Worm (Caenorhabditis elegans) whole organism, young adult: ENCODE measurements around the gene rict-1.

Experiments used
- B0019.2 ChIP-seq: fragments of 200-800 bp; sonication (Bioruptor generic); conservative IDR thresholded peaks from 2 replicates; pipeline ENCODE4 v1.3.6; 2022; ENCODE audit warnings: missing genetic modification reagents, missing genetic modification characterization, missing compliant biosample characterization
- B0261.1 ChIP-seq: sonication (generic microtip); optimal IDR thresholded peaks from 2 replicates; lab custom pipeline; 2016; ENCODE audit warnings: mild to moderate bottlenecking, missing genetic modification characterization, moderate library complexity, missing compliant biosample characterization
- B0336.3 ChIP-seq: fragments of 200-800 bp; sonication (Bioruptor generic); IDR thresholded peaks from 2 replicates; pipeline ENCODE4 v1.3.6; 2022; ENCODE audit warnings: missing genetic modification characterization, missing compliant biosample characterization
- D2030.7 ChIP-seq: fragments of 200-800 bp; sonication (Bioruptor generic); IDR thresholded peaks from 2 replicates; pipeline ENCODE4 v1.3.6; 2022; ENCODE audit warnings: missing genetic modification reagents, missing genetic modification characterization, missing compliant biosample characterization
- F10E7.11 ChIP-seq: sonication (generic microtip); optimal IDR thresholded peaks from 2 replicates; lab custom pipeline; 2017; ENCODE audit warnings: mild to moderate bottlenecking, missing genetic modification characterization, moderate library complexity, missing compliant biosample characterization
- F23B12.7 ChIP-seq: sonication (generic microtip); optimal IDR thresholded peaks from 2 replicates; lab custom pipeline; 2017; ENCODE audit warnings: missing genetic modification characterization, mild to moderate bottlenecking, missing compliant biosample characterization, antibody characterized with exemption, moderate library complexity; ENCODE audit not compliant: insufficient read depth
- F33H1.4 ChIP-seq: fragments of 200-800 bp; sonication (Bioruptor generic); IDR thresholded peaks from 2 replicates; pipeline ENCODE4 v1.3.6; 2022; ENCODE audit warnings: missing genetic modification reagents, missing genetic modification characterization, missing compliant biosample characterization
- F55B11.4 ChIP-seq: sonication (generic microtip); optimal IDR thresholded peaks from 2 replicates; lab custom pipeline; 2016; ENCODE audit warnings: missing compliant biosample characterization, missing genetic modification characterization, borderline replicate concordance; ENCODE audit not compliant: insufficient read depth
- Y53G8AR.9 ChIP-seq: fragments of 200-800 bp; sonication (Bioruptor generic); conservative IDR thresholded peaks from 2 replicates; pipeline ENCODE4 v1.3.6; 2022; ENCODE audit warnings: missing genetic modification reagents, missing genetic modification characterization, missing compliant biosample characterization
- Y56A3A.18 ChIP-seq: fragments of 200-800 bp; sonication (Bioruptor generic); IDR thresholded peaks from 2 replicates; pipeline ENCODE4 v1.3.6; 2022; ENCODE audit warnings: missing genetic modification reagents, missing genetic modification characterization, missing compliant biosample characterization
- aptf-2 ChIP-seq: fragments of 200-800 bp; sonication (Bioruptor generic); conservative IDR thresholded peaks from 2 replicates; pipeline ENCODE4 v1.3.6; 2022; ENCODE audit warnings: missing genetic modification reagents, missing genetic modification characterization, missing compliant biosample characterization
- aptf-3 ChIP-seq: fragments of 200-800 bp; sonication (Bioruptor generic); IDR thresholded peaks from 2 replicates; pipeline ENCODE4 v1.3.6; 2022; ENCODE audit warnings: missing genetic modification characterization, missing compliant biosample characterization
- bed-1 ChIP-seq: fragments of 200-800 bp; sonication (Bioruptor generic); IDR thresholded peaks from 2 replicates; pipeline ENCODE4 v1.3.6; 2022; ENCODE audit warnings: missing genetic modification reagents, missing genetic modification characterization, missing compliant biosample characterization
- cebp-1 ChIP-seq, 2 experiments: fragments of 200-800 bp in 1 of 2; sonication (Bioruptor generic) in 1 of 2; sonication (generic microtip) in 1 of 2; IDR thresholded peaks in 1 of 2; optimal IDR thresholded peaks in 1 of 2; 2 replicates each; pipeline versions ENCODE4 v1.3.6 to Lab custom; 2017 to 2022; ENCODE audit warnings: missing compliant biosample characterization in 2 of 2, missing genetic modification characterization in 2 of 2, mild to moderate bottlenecking in 1 of 2, missing genetic modification reagents in 1 of 2, moderate library complexity in 1 of 2
- ceh-100 ChIP-seq: fragments of 200-800 bp; sonication (Bioruptor generic); IDR thresholded peaks from 2 replicates; pipeline ENCODE4 v1.3.6; 2022; ENCODE audit warnings: missing genetic modification reagents, missing genetic modification characterization, missing compliant biosample characterization
- ceh-40 ChIP-seq: fragments of 200-800 bp; sonication (Bioruptor generic); IDR thresholded peaks from 2 replicates; pipeline ENCODE4 v1.3.6; 2022; ENCODE audit warnings: missing genetic modification characterization, missing compliant biosample characterization
- ceh-91 ChIP-seq: fragments of 200-800 bp; sonication (Bioruptor generic); IDR thresholded peaks from 2 replicates; pipeline ENCODE4 v1.3.6; 2022; ENCODE audit warnings: missing genetic modification reagents, missing genetic modification characterization, missing compliant biosample characterization
- efl-1 ChIP-seq: fragments of 150-350 bp; optimal IDR thresholded peaks from 2 replicates; lab custom pipeline; 2014; ENCODE audit warnings: missing biosample characterization, missing genetic modification reagents, missing genetic modification characterization
- egl-18 ChIP-seq: fragments of 200-800 bp; sonication (Bioruptor generic); IDR thresholded peaks from 2 replicates; pipeline ENCODE4 v1.3.6; 2022; ENCODE audit warnings: missing genetic modification reagents, missing genetic modification characterization, missing compliant biosample characterization
- egrh-3 ChIP-seq: fragments of 200-800 bp; sonication (Bioruptor generic); IDR thresholded peaks from 2 replicates; pipeline ENCODE4 v1.3.6; 2022; ENCODE audit warnings: missing genetic modification reagents, missing genetic modification characterization, missing compliant biosample characterization
- gei-17 ChIP-seq: fragments of 200-800 bp; sonication (Bioruptor generic); optimal IDR thresholded peaks from 2 replicates; lab custom pipeline; 2018; ENCODE audit warnings: mild to moderate bottlenecking, missing genetic modification characterization, missing compliant biosample characterization
- him-1 ChIP-seq: sonication (generic microtip); optimal IDR thresholded peaks from 2 replicates; lab custom pipeline; 2016; ENCODE audit warnings: missing genotype, missing genetic modification reagents, missing genetic modification characterization, missing compliant biosample characterization
- hlh-12 ChIP-seq: sonication (generic microtip); optimal IDR thresholded peaks from 2 replicates; lab custom pipeline; 2016; ENCODE audit warnings: missing genetic modification characterization, missing compliant biosample characterization
- hlh-26 ChIP-seq: fragments of 200-800 bp; sonication (Bioruptor generic); conservative IDR thresholded peaks from 2 replicates; pipeline ENCODE4 v1.3.6; 2022; ENCODE audit warnings: missing genetic modification reagents, missing genetic modification characterization, missing compliant biosample characterization
- hmg-1.2 ChIP-seq: fragments of 200-800 bp; sonication (Bioruptor generic); IDR thresholded peaks from 2 replicates; pipeline ENCODE4 v1.3.6; 2022; ENCODE audit warnings: missing genetic modification reagents, missing genetic modification characterization, missing compliant biosample characterization
- hmg-20 ChIP-seq: fragments of 200-800 bp; sonication (Bioruptor generic); IDR thresholded peaks from 2 replicates; pipeline ENCODE4 v1.3.6; 2022; ENCODE audit warnings: missing genetic modification reagents, missing genetic modification characterization, missing compliant biosample characterization
- hrde-1 ChIP-seq: sonication (generic microtip); optimal IDR thresholded peaks from 2 replicates; lab custom pipeline; 2016; ENCODE audit warnings: missing genetic modification characterization, mild to moderate bottlenecking, missing compliant biosample characterization, moderate library complexity, missing genotype, missing genetic modification reagents, borderline replicate concordance
- let-526 ChIP-seq: fragments of 200-800 bp; sonication (Bioruptor generic); IDR thresholded peaks from 2 replicates; pipeline ENCODE4 v1.3.6; 2022; ENCODE audit warnings: missing genetic modification reagents, missing genetic modification characterization, missing compliant biosample characterization
- lin-35 ChIP-seq, 3 experiments: fragments of 150-350 bp in 2 of 3; sonication (generic microtip) in 1 of 3; optimal IDR thresholded peaks; 2 replicates each; lab custom pipeline; 2014 to 2018; ENCODE audit warnings: missing biosample characterization in 3 of 3, missing genetic modification characterization in 3 of 3, missing genetic modification reagents in 3 of 3
- lin-54 ChIP-seq: fragments of 200-800 bp; sonication (Bioruptor generic); optimal IDR thresholded peaks from 2 replicates; lab custom pipeline; 2018; ENCODE audit warnings: mild to moderate bottlenecking, missing genetic modification characterization, missing compliant biosample characterization
- madf-3 ChIP-seq: fragments of 200-800 bp; sonication (Bioruptor generic); IDR thresholded peaks from 2 replicates; pipeline ENCODE4 v1.3.6; 2022; ENCODE audit warnings: missing genetic modification reagents, missing genetic modification characterization, missing compliant biosample characterization
- madf-8 ChIP-seq: fragments of 200-800 bp; sonication (Bioruptor generic); conservative IDR thresholded peaks from 2 replicates; pipeline ENCODE4 v1.3.6; 2022; ENCODE audit warnings: missing genetic modification reagents, missing genetic modification characterization, missing compliant biosample characterization
- mcd-1 ChIP-seq: fragments of 200-800 bp; sonication (Bioruptor generic); IDR thresholded peaks from 2 replicates; pipeline ENCODE4 v1.3.6; 2022; ENCODE audit warnings: missing genetic modification reagents, missing genetic modification characterization, missing compliant biosample characterization
- mel-28 ChIP-seq: sonication (generic microtip); optimal IDR thresholded peaks from 2 replicates; lab custom pipeline; 2016; ENCODE audit warnings: borderline replicate concordance, mild to moderate bottlenecking, missing genetic modification characterization, missing compliant biosample characterization
- nfya-1 ChIP-seq: sonication (generic microtip); optimal IDR thresholded peaks from 2 replicates; lab custom pipeline; 2017; ENCODE audit warnings: antibody characterized with exemption, missing compliant biosample characterization, missing genetic modification characterization, borderline replicate concordance; ENCODE audit not compliant: insufficient read depth
- nhr-120 ChIP-seq: fragments of 200-800 bp; sonication (Bioruptor generic); IDR thresholded peaks from 2 replicates; pipeline ENCODE4 v1.3.6; 2022; ENCODE audit warnings: missing genetic modification characterization, missing compliant biosample characterization
- nhr-80 ChIP-seq: sonication (generic microtip); optimal IDR thresholded peaks from 2 replicates; lab custom pipeline; 2016; ENCODE audit warnings: missing genetic modification characterization, missing compliant biosample characterization
- pbrm-1 ChIP-seq: fragments of 200-800 bp; sonication (Bioruptor generic); IDR thresholded peaks from 2 replicates; pipeline ENCODE4 v1.3.6; 2022; ENCODE audit warnings: missing genetic modification reagents, missing genetic modification characterization, missing compliant biosample characterization
- rcor-1 ChIP-seq: fragments of 200-800 bp; sonication (Bioruptor generic); IDR thresholded peaks from 2 replicates; pipeline ENCODE4 v1.3.6; 2022; ENCODE audit warnings: missing genetic modification reagents, missing genetic modification characterization, missing compliant biosample characterization
- repo-1 ChIP-seq: sonication (generic microtip); optimal IDR thresholded peaks from 2 replicates; lab custom pipeline; 2017; ENCODE audit warnings: mild to moderate bottlenecking, missing genetic modification characterization, missing compliant biosample characterization
- snpc-1.1 ChIP-seq: sonication (generic microtip); optimal IDR thresholded peaks from 2 replicates; lab custom pipeline; 2017; ENCODE audit warnings: missing genetic modification characterization, mild to moderate bottlenecking, missing compliant biosample characterization, antibody characterized with exemption, moderate library complexity, missing genotype, missing genetic modification reagents; ENCODE audit not compliant: insufficient read depth
- tbp1 ChIP-seq: fragments of 200-800 bp; sonication (Bioruptor generic); optimal IDR thresholded peaks from 2 replicates; lab custom pipeline; 2018; ENCODE audit warnings: mild to moderate bottlenecking, missing genetic modification characterization, missing compliant biosample characterization
- xnd-1 ChIP-seq: sonication (generic microtip); optimal IDR thresholded peaks from 2 replicates; lab custom pipeline; 2016; ENCODE audit warnings: missing genotype, missing genetic modification reagents, missing genetic modification characterization, missing compliant biosample characterization
- zfh-2 ChIP-seq: fragments of 200-800 bp; sonication (Bioruptor generic); conservative IDR thresholded peaks from 2 replicates; pipeline ENCODE4 v1.3.6; 2022; ENCODE audit warnings: missing genetic modification reagents, missing genetic modification characterization, missing compliant biosample characterization
- zim-3 ChIP-seq: sonication (generic microtip); optimal IDR thresholded peaks from 2 replicates; lab custom pipeline; 2017; ENCODE audit warnings: mild to moderate bottlenecking, missing genetic modification characterization, moderate library complexity, missing compliant biosample characterization
- ztf-28 ChIP-seq: fragments of 200-800 bp; sonication (Bioruptor generic); IDR thresholded peaks from 2 replicates; pipeline ENCODE4 v1.3.6; 2022; ENCODE audit warnings: missing genetic modification reagents, missing genetic modification characterization, missing compliant biosample characterization

Gene rict-1

DNA sequence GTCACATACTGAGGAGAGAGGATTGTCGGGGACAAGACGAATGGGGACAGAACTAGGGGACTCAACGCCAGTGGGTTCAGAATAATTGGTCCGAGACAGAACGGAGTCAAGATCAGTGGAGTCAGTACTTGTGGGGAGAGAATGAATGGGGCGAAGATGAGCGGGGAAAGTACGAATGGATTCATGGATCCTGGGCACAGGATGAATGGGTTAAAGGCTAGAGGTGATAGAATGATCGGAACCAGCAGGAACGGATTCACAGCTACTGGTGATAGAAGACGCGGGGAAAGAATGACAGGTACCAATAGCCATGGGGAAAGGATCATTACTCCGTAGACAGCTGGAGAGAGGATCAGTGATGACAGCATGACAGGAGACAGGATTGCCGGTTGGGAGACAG lies 23.0 kb upstream of the rict-1 start:
- TF ChIP-seq mcd-1 (GFP tag; lab: Robert Waterston, UW) (no peak), aptf-2 (GFP tag; lab: Robert Waterston, UW) (no peak), snpc-1.1 (tag; lab: Kevin White, UChicago) (no peak)

DNA sequence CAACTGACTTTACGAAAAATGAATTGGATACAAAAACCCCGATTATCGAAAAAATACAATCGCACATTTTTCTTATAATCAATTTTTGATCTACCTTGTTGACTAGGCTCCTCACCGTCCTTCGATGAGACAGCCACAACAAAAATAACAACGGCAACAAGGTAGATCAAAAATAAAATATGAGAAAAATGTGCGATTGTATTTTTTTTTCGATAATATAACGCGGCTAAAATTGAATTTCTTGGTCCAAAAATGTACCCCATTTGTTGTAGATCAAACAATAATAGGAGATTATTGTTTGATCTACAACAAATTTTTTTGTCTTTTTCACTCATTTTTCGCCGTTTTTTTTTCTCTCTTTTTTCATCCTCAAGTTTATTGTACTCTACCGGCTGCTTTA lies 14.0 kb upstream of the rict-1 start:
- TF ChIP-seq gei-17 (GFP tag; lab: Kevin White, UChicago) (no peak), efl-1 (GFP tag; lab: Kevin White, UChicago) (peak; percentile 77), xnd-1 (tag; lab: Kevin White, UChicago) (peak; percentile 41), ceh-91 (GFP tag; lab: Robert Waterston, UW) (peak; percentile 58; the same call in 1 of the 2 replicates), zfh-2 (GFP tag; lab: Robert Waterston, UW) (no peak), him-1 (tag; lab: Kevin White, UChicago) (no peak), aptf-3 (GFP tag; lab: Robert Waterston, UW) (no peak), bed-1 (GFP tag; lab: Robert Waterston, UW) (no peak), tbp1 (GFP tag; lab: Kevin White, UChicago) (no peak), rcor-1 (GFP tag; lab: Robert Waterston, UW) (no peak), nhr-120 (GFP tag; lab: Robert Waterston, UW) (no peak), mel-28 (tag; lab: Kevin White, UChicago) (no peak), B0261.1 (tag; lab: Kevin White, UChicago) (no peak), egrh-3 (GFP tag; lab: Robert Waterston, UW) (no peak), Y53G8AR.9 (GFP tag; lab: Robert Waterston, UW) (no peak), hmg-1.2 (GFP tag; lab: Robert Waterston, UW) (no peak), ztf-28 (no peak), F33H1.4 (GFP tag; lab: Robert Waterston, UW) (peak; percentile 28; the same call in 1 of the 2 replicates), zim-3 (tag; lab: Kevin White, UChicago) (no peak), ceh-100 (GFP tag; lab: Robert Waterston, UW) (no peak), nfya-1 (tag; lab: Kevin White, UChicago) (no peak), lin-54 (no peak), F10E7.11 (tag; lab: Kevin White, UChicago) (no peak), pbrm-1 (no peak), let-526 (GFP tag; lab: Robert Waterston, UW) (no peak), ceh-40 (GFP tag; lab: Robert Waterston, UW) (no peak), lin-35 (GFP tag; optimal IDR thresholded peaks at IDR 0.05; lab: Kevin White, UChicago) (no peak), repo-1 (tag; lab: Kevin White, UChicago) (no peak), hmg-20 (GFP tag; lab: Robert Waterston, UW) (no peak), F23B12.7 (tag; lab: Kevin White, UChicago) (no peak), B0336.3 (no peak), madf-3 (GFP tag; lab: Robert Waterston, UW) (no peak), nhr-80 (tag; lab: Kevin White, UChicago) (no peak), B0019.2 (GFP tag; lab: Robert Waterston, UW) (no peak), hlh-12 (tag; lab: Kevin White, UChicago) (no peak), Y56A3A.18 (GFP tag; lab: Robert Waterston, UW) (no peak), hrde-1 (tag; lab: Kevin White, UChicago) (no peak), egl-18 (no peak), cebp-1 (GFP tag; IDR thresholded peaks at IDR 0.05; lab: Robert Waterston, UW) (no peak), cebp-1 (tag; optimal IDR thresholded peaks at IDR 0.05; lab: Kevin White, UChicago) (no peak), F55B11.4 (tag; lab: Kevin White, UChicago) (no peak), D2030.7 (peak; percentile 52), hlh-26 (GFP tag; lab: Robert Waterston, UW) (no peak), mcd-1 (GFP tag; lab: Robert Waterston, UW) (no peak), madf-8 (GFP tag; lab: Robert Waterston, UW) (peak; percentile 74)
